Worm (Caenorhabditis elegans): Measurements from ENCODE around the gene Y116A8C.49.

Gene Y116A8C.49

DNA sequence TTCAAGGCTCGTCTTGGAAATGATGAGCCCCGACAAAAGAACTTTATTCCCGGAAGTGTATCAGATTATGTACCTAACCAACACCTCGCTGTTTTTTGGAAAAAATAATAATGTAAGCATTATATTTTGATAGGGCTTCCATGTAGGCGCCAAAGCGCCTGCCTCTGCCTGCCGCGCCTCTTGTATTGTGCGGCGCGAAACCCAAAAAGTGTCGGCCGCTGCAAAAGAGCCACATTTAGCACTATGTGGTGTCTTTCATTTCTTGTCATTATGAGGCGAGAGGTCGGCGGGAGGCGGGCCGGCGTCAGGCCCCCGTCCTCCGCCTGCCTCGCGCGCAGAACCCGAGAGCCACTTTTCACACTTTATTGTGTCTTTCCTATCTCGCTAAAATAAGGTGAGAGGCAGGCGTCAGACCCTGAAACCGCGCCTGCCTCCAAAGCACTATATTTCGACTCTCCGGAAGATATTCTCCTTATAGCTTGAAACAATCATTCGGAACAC, 5.6 kb downstream of the Y116A8C.49 start:
- TF ChIP-seq lin-13 (GFP tag; optimal IDR thresholded peaks at IDR 0.05) (no peak), nhr-23 (tag; optimal IDR thresholded peaks at IDR 0.05) (no peak), dmd-4 (tag; optimal IDR thresholded peaks at IDR 0.05) (no peak), unc-55 (GFP tag; optimal IDR thresholded peaks at IDR 0.05) (no peak), ama-1 (optimal IDR thresholded peaks at IDR 0.05) (no peak), nhr-10 (tag; optimal IDR thresholded peaks at IDR 0.05) (no peak), mdl-1 (tag; optimal IDR thresholded peaks at IDR 0.05) (no peak), unc-39 (tag; optimal IDR thresholded peaks at IDR 0.05) (no peak), nhr-21 (tag; optimal IDR thresholded peaks at IDR 0.05) (no peak), ZK546.5 (tag; optimal IDR thresholded peaks at IDR 0.05) (no peak), mbf-1 (tag; optimal IDR thresholded peaks at IDR 0.05) (no peak), elt-3 (tag; optimal IDR thresholded peaks at IDR 0.05) (no peak), nhr-77 (tag; optimal IDR thresholded peaks at IDR 0.05) (no peak), ztf-11 (tag; optimal IDR thresholded peaks at IDR 0.05) (no peak), alr-1 (tag; optimal IDR thresholded peaks at IDR 0.05) (no peak), sma-3 (GFP tag; optimal IDR thresholded peaks at IDR 0.05) (no peak), sem-4 (tag; optimal IDR thresholded peaks at IDR 0.05) (no peak), F13H6.1 (tag; optimal IDR thresholded peaks at IDR 0.05) (no peak), aly-2 (tag; optimal IDR thresholded peaks at IDR 0.05) (no peak), crh-2 (tag; optimal IDR thresholded peaks at IDR 0.05) (no peak)

DNA sequence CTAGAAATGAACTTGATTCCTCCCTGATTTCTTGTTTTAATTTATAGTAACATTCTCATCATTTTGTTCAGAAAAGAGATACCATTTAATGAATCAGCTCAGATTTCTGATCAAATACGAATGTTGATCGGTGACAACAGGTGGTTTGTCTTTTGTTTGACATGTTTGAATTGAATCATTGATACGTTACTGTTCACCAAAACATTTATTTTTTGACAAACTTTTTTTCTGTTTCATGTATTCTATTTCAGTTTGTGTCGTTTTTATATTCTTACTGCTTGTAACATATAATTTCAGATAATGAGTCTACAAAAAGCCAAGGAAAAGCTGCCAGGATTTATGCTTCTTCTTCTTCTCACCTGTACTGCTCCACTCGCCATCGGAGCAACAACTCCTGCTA, 6.9 kb downstream of the Y116A8C.49 start, which contains the start of gene nep-24:
nep-24 (plus strand) TSS at position 301 of the 400 bp plus-strand sequence.
- TF ChIP-seq nhr-129 (tag; optimal IDR thresholded peaks at IDR 0.05) (no peak), F13H6.1 (tag; optimal IDR thresholded peaks at IDR 0.05) (no peak), ztf-11 (tag; optimal IDR thresholded peaks at IDR 0.05) (no peak), elt-1 (tag; optimal IDR thresholded peaks at IDR 0.05) (no peak), peb-1 (tag; optimal IDR thresholded peaks at IDR 0.05) (no peak), nhr-21 (tag; optimal IDR thresholded peaks at IDR 0.05) (no peak)

DNA sequence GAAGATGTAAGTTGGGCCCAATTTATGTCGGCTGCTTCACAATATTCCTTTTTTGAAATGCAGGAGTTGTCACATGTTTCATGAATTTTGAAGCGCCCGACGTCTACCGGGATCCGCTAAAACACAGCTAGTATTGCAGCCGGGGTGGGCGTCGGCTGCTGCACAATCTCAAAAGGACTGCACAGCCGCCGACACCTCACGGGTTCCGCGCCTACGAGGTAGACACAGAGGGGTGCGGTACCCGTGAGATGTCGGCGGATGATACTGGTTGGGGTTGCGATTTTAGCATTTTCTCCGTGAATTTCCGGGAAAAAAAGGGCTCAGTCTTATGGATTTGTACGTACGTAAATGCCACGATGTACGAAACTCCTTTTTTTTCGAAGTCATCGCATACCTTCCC, 9.0 kb downstream of the Y116A8C.49 start:
- TF ChIP-seq nhr-12 (tag; optimal IDR thresholded peaks at IDR 0.05): no peak
- no peak for TF ChIP-seq crh-2 (tag; optimal IDR thresholded peaks at IDR 0.05)
- TF ChIP-seq sma-3 (GFP tag; optimal IDR thresholded peaks at IDR 0.05): no peak
- no peak for TF ChIP-seq aly-2 (tag; optimal IDR thresholded peaks at IDR 0.05)
- no peak for TF ChIP-seq ztf-4 (tag; optimal IDR thresholded peaks at IDR 0.05)
- TF ChIP-seq gmeb-1 (tag; optimal IDR thresholded peaks at IDR 0.05): no peak
- no peak for TF ChIP-seq fos-1 (tag; optimal IDR thresholded peaks at IDR 0.05)
- no peak for TF ChIP-seq lin-13 (GFP tag; optimal IDR thresholded peaks at IDR 0.05)
- TF ChIP-seq sem-4 (tag; optimal IDR thresholded peaks at IDR 0.05): no peak

DNA sequence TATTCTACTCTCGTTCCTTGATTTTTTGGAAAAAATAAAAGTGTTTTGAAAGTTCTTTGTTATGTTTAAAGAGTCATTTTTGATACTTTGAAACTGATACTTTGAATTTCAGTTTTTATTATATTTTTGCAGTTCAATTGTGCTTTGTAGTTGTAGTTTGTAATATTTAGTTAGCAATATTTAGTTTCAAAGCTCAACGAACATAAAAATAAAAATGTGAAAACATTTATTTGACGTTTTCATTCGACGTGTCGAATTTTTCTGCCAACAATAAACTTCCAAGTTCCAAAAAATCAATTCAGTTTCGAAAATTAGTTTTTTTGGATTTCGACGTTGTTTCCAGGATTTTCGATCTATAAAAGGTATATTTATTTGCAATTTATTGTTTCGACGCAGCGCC, 10.9 kb downstream of the Y116A8C.49 start, which contains the start of gene nep-23:
nep-23 (plus strand) TSS at position 301 of the 400 bp plus-strand sequence.
- TF ChIP-seq unc-39 (tag; optimal IDR thresholded peaks at IDR 0.05) (no peak), ceh-16 (tag; optimal IDR thresholded peaks at IDR 0.05) (no peak), unc-55 (GFP tag; optimal IDR thresholded peaks at IDR 0.05) (no peak), nhr-21 (tag; optimal IDR thresholded peaks at IDR 0.05) (no peak), egl-27 (tag; optimal IDR thresholded peaks at IDR 0.05) (no peak), ceh-82 (tag; optimal IDR thresholded peaks at IDR 0.05) (no peak), crh-2 (tag; optimal IDR thresholded peaks at IDR 0.05) (no peak), nhr-237 (tag; optimal IDR thresholded peaks at IDR 0.05) (no peak), gmeb-1 (tag; optimal IDR thresholded peaks at IDR 0.05) (no peak), ztf-1 (GFP tag; conservative IDR thresholded peaks at IDR 0.05) (no peak), ztf-4 (tag; optimal IDR thresholded peaks at IDR 0.05) (no peak), C34F6.9 (tag; optimal IDR thresholded peaks at IDR 0.05) (no peak), Y55F3AM.14 (GFP tag; optimal IDR thresholded peaks at IDR 0.05) (no peak)

DNA sequence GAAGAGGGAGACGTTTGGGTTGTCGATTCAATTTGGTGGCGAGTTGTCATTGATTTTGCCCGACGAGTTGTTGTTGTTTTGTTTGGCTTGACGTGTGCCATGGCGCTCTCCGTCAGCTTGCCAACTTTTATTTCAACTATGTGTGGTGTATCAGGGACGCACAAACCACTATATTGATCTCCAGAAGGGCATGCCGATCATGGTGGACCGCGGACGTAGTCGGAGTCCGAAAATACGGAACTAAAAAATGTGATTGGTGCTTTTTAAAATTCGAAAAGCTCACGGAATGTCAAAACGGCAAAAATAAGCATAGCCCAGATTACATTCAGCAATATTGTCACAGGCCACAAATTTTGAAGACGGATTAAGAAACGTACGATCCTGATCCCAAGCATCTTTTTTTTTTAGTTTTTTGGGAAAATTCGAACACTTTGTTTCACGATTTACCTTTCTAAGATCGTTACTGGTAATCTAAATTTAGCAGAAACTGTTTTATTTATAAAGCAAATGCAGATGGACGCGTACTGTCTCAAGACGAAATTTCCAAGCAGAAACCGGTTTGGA, 11.7 kb downstream of the Y116A8C.49 start, which contains the start of the genes Y116A8C.470 and Y116A8C.463:
Y116A8C.470 (minus strand) TSS at position 101 of the 564 bp plus-strand sequence.
Y116A8C.463 (plus strand) TSS at position 514 of the 564 bp plus-strand sequence.
- no peak for TF ChIP-seq nhr-21 (tag; optimal IDR thresholded peaks at IDR 0.05)
